Fruit fly (Drosophila melanogaster): ENCODE data around the gene CG15404.

CG15404 gene

DNA sequence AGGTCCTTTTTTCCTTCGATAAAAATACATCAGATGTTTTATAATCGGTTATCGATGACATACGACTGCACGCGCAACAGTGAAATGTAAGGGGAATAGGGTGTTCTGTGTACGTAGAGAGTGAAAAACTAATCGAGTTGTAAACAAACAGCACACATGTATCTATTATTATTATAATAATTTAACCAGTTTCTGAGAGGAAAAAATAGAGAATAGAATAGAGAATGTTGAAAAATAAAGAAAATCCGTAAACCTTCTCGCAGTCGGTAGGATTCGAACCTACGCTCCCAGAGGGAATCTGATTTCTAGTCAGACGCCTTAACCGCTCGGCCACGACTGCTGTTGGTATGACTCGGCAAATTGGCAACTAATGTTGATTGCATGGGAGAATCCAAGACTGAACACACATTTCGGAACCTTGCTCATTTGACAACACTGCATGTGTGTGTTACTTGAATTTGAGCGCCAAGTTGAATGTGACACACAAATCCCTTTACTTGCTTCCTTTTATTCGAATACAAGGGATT is 964 bp upstream of the CG15404 start (continued):
- TF ChIP-seq Ets96B (tag; optimal IDR thresholded peaks at IDR 0.05) (no peak), Blimp-1 (GFP tag; optimal IDR thresholded peaks at IDR 0.05) (no peak), Lpt (GFP tag; optimal IDR thresholded peaks at IDR 0.05) (peak; percentile 7), acj6 (GFP tag; optimal IDR thresholded peaks at IDR 0.05) (no peak), OdsH (GFP tag; optimal IDR thresholded peaks at IDR 0.05) (no peak), net (GFP tag; optimal IDR thresholded peaks at IDR 0.05) (no peak), CG1621 (tag; optimal IDR thresholded peaks at IDR 0.05) (no peak), Met (GFP tag; optimal IDR thresholded peaks at IDR 0.05) (peak; percentile 49)

DNA sequence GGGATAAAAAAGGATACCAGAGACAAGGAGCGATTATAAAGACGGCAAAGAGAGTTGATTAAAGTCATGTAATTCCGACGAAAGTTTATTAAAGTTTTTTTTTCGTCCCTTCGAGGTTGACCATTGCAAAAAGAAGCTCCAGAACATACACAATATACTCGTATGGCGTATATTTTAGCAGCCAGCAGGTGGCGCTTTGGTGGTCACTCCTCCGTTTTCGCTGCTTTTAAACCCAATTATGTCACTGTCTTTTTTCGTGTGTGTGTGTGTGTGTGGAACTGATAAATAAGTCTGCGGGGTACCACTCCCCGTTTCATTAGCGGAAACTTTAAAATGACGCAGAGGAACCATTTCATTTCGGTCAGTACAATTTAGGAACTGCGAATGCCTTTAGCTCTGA is 5.9 kb downstream of the CG15404 start:
- no peak for TF ChIP-seq Ets96B (tag; optimal IDR thresholded peaks at IDR 0.05)
- TF ChIP-seq CG8119 (GFP tag; IDR thresholded peaks at IDR 0.05), result no peak
- TF ChIP-seq Hr38 (GFP tag; optimal IDR thresholded peaks at IDR 0.05), result no peak
- TF ChIP-seq CG10631 (GFP tag; optimal IDR thresholded peaks at IDR 0.05), result no peak
- no peak for TF ChIP-seq CG6163 (GFP tag; IDR thresholded peaks at IDR 0.05)
- no peak for TF ChIP-seq CG31627 (GFP tag; optimal IDR thresholded peaks at IDR 0.05)
- TF ChIP-seq fd59A (GFP tag; optimal IDR thresholded peaks at IDR 0.05), result no peak
- no peak for TF ChIP-seq CG6792 (GFP tag; optimal IDR thresholded peaks at IDR 0.05)
- no peak for TF ChIP-seq CG34406 (GFP tag; optimal IDR thresholded peaks at IDR 0.05)
- TF ChIP-seq dsx (GFP tag; optimal IDR thresholded peaks at IDR 0.05; ENCODE audit: poor library complexity, severe bottlenecking), result no peak
- TF ChIP-seq Eip78C (GFP tag), result no peak

DNA sequence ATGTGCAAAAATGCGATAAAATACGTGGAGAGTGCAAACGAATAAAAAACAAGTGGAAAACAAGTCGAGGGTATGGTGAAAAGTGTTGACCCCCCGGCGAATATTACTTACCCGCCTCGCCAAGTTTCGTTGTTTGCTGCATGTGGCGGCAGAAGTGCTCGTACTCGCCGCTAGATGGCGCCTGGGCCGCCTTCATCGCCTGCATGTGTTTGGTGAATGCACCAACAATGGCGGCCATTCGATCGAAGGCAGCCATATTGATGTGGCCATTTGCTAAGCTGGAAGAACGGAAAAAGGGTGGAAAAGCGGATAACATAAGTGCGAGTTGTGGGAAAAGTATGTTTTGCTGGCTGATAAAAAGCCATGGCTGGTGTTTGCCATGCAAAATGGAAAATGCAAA is 9.4 kb downstream of the CG15404 start:
- TF ChIP-seq CG3032 (tag; optimal IDR thresholded peaks at IDR 0.05) (no peak), Eip78C (GFP tag) (peak; percentile 16)

DNA sequence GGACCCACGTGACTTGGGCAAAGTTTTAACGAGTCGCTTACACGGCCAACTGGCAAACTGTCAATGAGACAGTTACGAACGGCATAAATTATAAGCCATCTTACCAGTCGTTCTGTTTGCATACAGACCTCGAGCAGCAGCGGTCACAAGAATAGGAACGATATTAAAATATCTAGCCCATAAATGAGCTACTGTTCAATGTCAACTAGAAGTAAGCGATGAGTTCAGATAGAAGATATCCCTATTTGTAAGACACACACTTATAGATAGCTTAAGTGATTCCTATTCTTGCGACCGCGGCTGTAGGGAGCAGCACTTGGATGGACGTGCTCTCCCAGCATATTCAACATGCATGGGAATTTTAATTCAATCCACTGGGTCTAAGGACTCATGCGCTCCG is 15.1 kb downstream of the CG15404 start:
- TF ChIP-seq CG3032 (tag; optimal IDR thresholded peaks at IDR 0.05) (no peak), acj6 (GFP tag; optimal IDR thresholded peaks at IDR 0.05) (peak; percentile 20), CG6792 (GFP tag; optimal IDR thresholded peaks at IDR 0.05) (peak; percentile 4), CG31627 (GFP tag; optimal IDR thresholded peaks at IDR 0.05) (peak; percentile 31), OdsH (GFP tag; optimal IDR thresholded peaks at IDR 0.05) (peak; percentile 30), CG10631 (GFP tag; optimal IDR thresholded peaks at IDR 0.05) (peak; percentile 24), CG1621 (tag; optimal IDR thresholded peaks at IDR 0.05) (peak; percentile 46), dsx (GFP tag; optimal IDR thresholded peaks at IDR 0.05; ENCODE audit: poor library complexity, severe bottlenecking) (no peak), CG11902 (GFP tag; optimal IDR thresholded peaks at IDR 0.05) (no peak), lz (GFP tag; optimal IDR thresholded peaks at IDR 0.05) (peak; percentile 2), cyc (GFP tag; optimal IDR thresholded peaks at IDR 0.05) (no peak), achi (GFP tag; optimal IDR thresholded peaks at IDR 0.05) (peak; percentile 21), CG15336 (GFP tag; IDR thresholded peaks at IDR 0.05) (peak; percentile 39; the same call in 1 of the 2 replicates), CG10669 (GFP tag; optimal IDR thresholded peaks at IDR 0.05) (peak; percentile 48), Hr39 (GFP tag; optimal IDR thresholded peaks at IDR 0.05) (peak; percentile 42), CG3919 (GFP tag; optimal IDR thresholded peaks at IDR 0.05) (peak; percentile 37), CG6808 (GFP tag; optimal IDR thresholded peaks at IDR 0.05) (peak; percentile 18), Eip75B (GFP tag; optimal IDR thresholded peaks at IDR 0.05) (no peak), dac (GFP tag; optimal IDR thresholded peaks at IDR 0.05) (no peak), Gug (GFP tag; IDR thresholded peaks at IDR 0.05) (peak; percentile 19; the same call in 1 of the 2 replicates), CG6163 (GFP tag; IDR thresholded peaks at IDR 0.05) (peak; percentile 68; the same call in 2 of the 3 replicates), CG34406 (GFP tag; optimal IDR thresholded peaks at IDR 0.05) (peak; percentile 71), Ets96B (tag; optimal IDR thresholded peaks at IDR 0.05) (peak; percentile 49), svp (GFP tag) (peak; percentile 65), Hr4 (GFP tag; optimal IDR thresholded peaks at IDR 0.05) (peak; percentile 26), CG8119 (GFP tag; IDR thresholded peaks at IDR 0.05) (peak; percentile 41; the same call in 1 of the 3 replicates), CG32006 (GFP tag; optimal IDR thresholded peaks at IDR 0.05) (peak; percentile 37), Eip78C (GFP tag) (no peak), Met (GFP tag; optimal IDR thresholded peaks at IDR 0.05) (peak; percentile 18), salr (GFP tag; optimal IDR thresholded peaks at IDR 0.05) (peak in 1 of 2 experiments; percentile 14), fd59A (GFP tag; optimal IDR thresholded peaks at IDR 0.05) (peak; percentile 17), Sox15 (GFP tag; optimal IDR thresholded peaks at IDR 0.05) (no peak), CG8632 (GFP tag; optimal IDR thresholded peaks at IDR 0.05) (no peak), CG6276 (GFP tag; optimal IDR thresholded peaks at IDR 0.05) (no peak), Hr38 (GFP tag; optimal IDR thresholded peaks at IDR 0.05) (no peak), spab (GFP tag; optimal IDR thresholded peaks at IDR 0.05) (peak; percentile 29), eg (GFP tag; IDR thresholded peaks at IDR 0.05) (peak; percentile 62; the same call in 2 of the 3 replicates), Sox14 (GFP tag; optimal IDR thresholded peaks at IDR 0.05) (peak; percentile 8), Lpt (GFP tag; optimal IDR thresholded peaks at IDR 0.05) (no peak), pdm3 (GFP tag; optimal IDR thresholded peaks at IDR 0.05) (peak; percentile 15)

Measured in whole organism, prepupa.